Fruit fly (Drosophila melanogaster) Kc167 (cell line): Measurements from ENCODE around the gene RpL7A.

Source experiments
- Sin3A ChIP-seq: fragments of >200 bp; optimal IDR thresholded peaks from 2 replicates; lab custom pipeline; 2018; ENCODE audit warnings: missing external identifiers
- h ChIP-seq: fragments of >200 bp; optimal IDR thresholded peaks from 3 replicates; lab custom pipeline; 2018; ENCODE audit warnings: missing external identifiers
- insv ChIP-seq: fragments of >200 bp; optimal IDR thresholded peaks from 3 replicates; lab custom pipeline; 2018; ENCODE audit warnings: missing external identifiers
- psq ChIP-seq: fragments of >200 bp; optimal IDR thresholded peaks from 2 replicates; lab custom pipeline; 2017; ENCODE audit warnings: missing external identifiers
- ttk ChIP-seq: sonication (Bioruptor generic); optimal IDR thresholded peaks from 2 replicates; lab custom pipeline; 2017; ENCODE audit warnings: missing external identifiers

dm6 chrX:6545862-6546270, 12.7 kb upstream of the RpL7A start:
- TF ChIP-seq h (lab: Kevin White, UChicago): no peak
- no peak for TF ChIP-seq ttk (lab: Kevin White, UChicago)
- TF ChIP-seq insv: no peak
- no peak for TF ChIP-seq psq (lab: Kevin White, UChicago)
- no peak for TF ChIP-seq Sin3A (lab: Kevin White, UChicago)
